Worm (Caenorhabditis elegans) whole organism, L2 larva: Measurements from ENCODE around the gene B0393.5.

ENCODE experiments used
- elt-3 ChIP-seq: sonication (generic microtip); optimal IDR thresholded peaks from 2 replicates; lab custom pipeline; 2017; ENCODE audit warnings: missing biosample characterization, missing genetic modification characterization
- lsy-2 ChIP-seq, 2 experiments: fragments of 150-350 bp in 1 of 2; sonication (generic microtip) in 1 of 2; optimal IDR thresholded peaks; 2 replicates each; lab custom pipeline; 2014 to 2017; ENCODE audit warnings: missing biosample characterization in 2 of 2, missing genetic modification characterization in 2 of 2
- nhr-12 ChIP-seq: fragments of 150-350 bp; optimal IDR thresholded peaks from 2 replicates; lab custom pipeline; 2014; ENCODE audit warnings: missing biosample characterization, missing genetic modification characterization
- nhr-23 ChIP-seq: fragments of 150-350 bp; optimal IDR thresholded peaks from 2 replicates; lab custom pipeline; 2014; ENCODE audit warnings: missing biosample characterization, missing genetic modification reagents, missing genetic modification characterization
- nhr-6 ChIP-seq: fragments of 150-350 bp; optimal IDR thresholded peaks from 2 replicates; lab custom pipeline; 2014; ENCODE audit warnings: missing biosample characterization, missing genetic modification characterization
- skn-1 ChIP-seq: sonication (generic microtip); optimal IDR thresholded peaks from 2 replicates; lab custom pipeline; 2017; ENCODE audit warnings: missing biosample characterization, missing genetic modification characterization
- unc-39 ChIP-seq: fragments of 150-350 bp; optimal IDR thresholded peaks from 2 replicates; lab custom pipeline; 2014; ENCODE audit warnings: missing biosample characterization, missing genetic modification characterization
- zag-1 ChIP-seq: fragments of 150-350 bp; optimal IDR thresholded peaks from 2 replicates; lab custom pipeline; 2014; ENCODE audit warnings: missing biosample characterization, missing genetic modification characterization

ce11 chrIII:4748109-4748508 is 17.5 kb upstream of the B0393.5 start, which contains the start of gene col-89:
- TF ChIP-seq nhr-23 (tag; lab: Kevin White, UChicago) (no peak), zag-1 (tag; lab: Kevin White, UChicago) (no peak), lsy-2 (tag; optimal IDR thresholded peaks at IDR 0.05; lab: Kevin White, UChicago) (no peak), elt-3 (tag; lab: Kevin White, UChicago) (no peak), nhr-12 (tag; lab: Kevin White, UChicago) (no peak), skn-1 (tag; lab: Kevin White, UChicago) (no peak), nhr-6 (tag; lab: Kevin White, UChicago) (no peak), unc-39 (tag; lab: Kevin White, UChicago) (no peak)
